Fruit fly (Drosophila melanogaster): ENCODE data around the gene tin.

Gene tin

DNA sequence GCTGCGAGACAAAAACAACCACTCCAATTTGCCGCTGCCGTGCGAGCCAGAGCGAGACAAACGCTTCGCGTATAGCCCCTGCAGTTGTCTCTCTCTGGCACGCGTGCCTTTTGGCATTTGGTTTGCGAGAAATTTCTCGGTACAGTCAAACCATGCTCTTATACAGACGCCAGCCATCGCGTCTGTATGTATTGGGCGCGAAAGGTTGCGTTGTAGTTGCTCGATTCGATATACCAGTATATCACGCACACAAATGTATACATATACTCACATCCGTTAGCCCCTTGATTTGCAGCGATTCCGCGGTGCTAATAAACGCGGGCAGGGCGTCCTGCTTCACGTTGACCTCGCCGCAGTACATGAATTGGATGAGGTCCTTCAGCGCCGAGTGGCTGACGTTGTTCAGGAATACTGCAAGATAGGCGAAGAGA lies 2.4 kb upstream of the tin start (continued):
- TF ChIP-seq btn (GFP tag; optimal IDR thresholded peaks at IDR 0.05) (no peak), Bgb (GFP tag; IDR thresholded peaks at IDR 0.05; ENCODE audit: partially characterized antibody) (peak; percentile 66), CG7786 (GFP tag; optimal IDR thresholded peaks at IDR 0.05) (no peak), H15 (GFP tag; IDR thresholded peaks at IDR 0.05) (no peak), Nf-YB (GFP tag; optimal IDR thresholded peaks at IDR 0.05) (peak; percentile 72), CG18619 (GFP tag; optimal IDR thresholded peaks at IDR 0.05) (no peak), bbx (GFP tag; IDR thresholded peaks at IDR 0.05; ENCODE audit: partially characterized antibody) (peak; percentile 78), unpg (GFP tag; optimal IDR thresholded peaks at IDR 0.05) (peak; percentile 17), CG2199 (GFP tag; IDR thresholded peaks at IDR 0.05) (peak; percentile 96), CG10147 (GFP tag; optimal IDR thresholded peaks at IDR 0.05) (peak; percentile 18), Hr78 (GFP tag; optimal IDR thresholded peaks at IDR 0.05) (no peak), cas (GFP tag; IDR thresholded peaks at IDR 0.05) (no peak), gsb (GFP tag; IDR thresholded peaks at IDR 0.05) (no peak), zen2 (GFP tag; IDR thresholded peaks at IDR 0.05; ENCODE audit: partially characterized antibody) (no peak; the same call in 2 of the 3 replicates), seq (GFP tag; IDR thresholded peaks at IDR 0.05) (peak; percentile 73; the same call in 1 of the 2 replicates), HLH4C (GFP tag; IDR thresholded peaks at IDR 0.05; ENCODE audit: partially characterized antibody) (no peak; the same call in 2 of the 3 replicates), ind (GFP tag; optimal IDR thresholded peaks at IDR 0.05) (no peak), Rx (GFP tag; IDR thresholded peaks at IDR 0.05) (no peak), Atf6 (GFP tag; IDR thresholded peaks at IDR 0.05) (peak; percentile 34; the same call in 1 of the 2 replicates), CG8478 (optimal IDR thresholded peaks at IDR 0.05) (peak; percentile 80), ranshi (GFP tag; IDR thresholded peaks at IDR 0.05) (no peak), HmgZ (tag; optimal IDR thresholded peaks at IDR 0.05) (peak; percentile 78), CG42726 (GFP tag; IDR thresholded peaks at IDR 0.05; ENCODE audit: partially characterized antibody) (no peak), Lhr (GFP tag; optimal IDR thresholded peaks at IDR 0.05) (no peak), Nf-YA (GFP tag; IDR thresholded peaks at IDR 0.05) (no peak), Lim3 (GFP tag; IDR thresholded peaks at IDR 0.05) (no peak), CG13296 (GFP tag; optimal IDR thresholded peaks at IDR 0.05) (peak; percentile 59), Usf (GFP tag; optimal IDR thresholded peaks at IDR 0.05) (no peak), CG16863 (GFP tag; optimal IDR thresholded peaks at IDR 0.05) (no peak), CG32772 (GFP tag; IDR thresholded peaks at IDR 0.05) (no peak), fd3F (GFP tag; optimal IDR thresholded peaks at IDR 0.05) (no peak), CG32767 (GFP tag; IDR thresholded peaks at IDR 0.05) (peak; percentile 96), row (GFP tag; IDR thresholded peaks at IDR 0.05) (no peak; the same call in 2 of the 3 replicates), peb (GFP tag; IDR thresholded peaks at IDR 0.05) (no peak), Oli (tag; optimal IDR thresholded peaks at IDR 0.05) (no peak), CG10209 (GFP tag; optimal IDR thresholded peaks at IDR 0.05) (no peak), NfI (GFP tag; optimal IDR thresholded peaks at IDR 0.05) (peak; percentile 40), CG8765 (GFP tag; IDR thresholded peaks at IDR 0.05) (no peak), mld (GFP tag; IDR thresholded peaks at IDR 0.05; ENCODE audit: partially characterized antibody) (no peak), ro (GFP tag; IDR thresholded peaks at IDR 0.05) (no peak), CG6813 (GFP tag; optimal IDR thresholded peaks at IDR 0.05) (peak; percentile 44), B-H2 (GFP tag; optimal IDR thresholded peaks at IDR 0.05) (peak; percentile 43), gem (tag; optimal IDR thresholded peaks at IDR 0.05) (no peak), Myb (GFP tag; optimal IDR thresholded peaks at IDR 0.05) (no peak), C15 (GFP tag; IDR thresholded peaks at IDR 0.05) (no peak), chif (GFP tag; optimal IDR thresholded peaks at IDR 0.05) (no peak), CG1603 (tag; optimal IDR thresholded peaks at IDR 0.05) (peak; percentile 22), dmrt99B (tag; optimal IDR thresholded peaks at IDR 0.05) (no peak), lilli (GFP tag; optimal IDR thresholded peaks at IDR 0.05) (peak; percentile 23), CG10431 (GFP tag; optimal IDR thresholded peaks at IDR 0.05) (peak; percentile 78), en (GFP tag; optimal IDR thresholded peaks at IDR 0.05) (no peak)

Measured in whole organism, embryonic.